Worm (Caenorhabditis elegans): ENCODE results near the gene hyls-1.

hyls-1 gene

ce11 chrV:7234726-7235125 is 2.5 kb upstream of the hyls-1 start, which contains the start of gene C05C8.5:
TSS of gene C05C8.5 (minus strand) at chrV:7234826.
- TF ChIP-seq ceh-34 (tag; optimal IDR thresholded peaks at IDR 0.05) (no peak), ceh-18 (tag; optimal IDR thresholded peaks at IDR 0.05) (no peak), hlh-13 (GFP tag; optimal IDR thresholded peaks at IDR 0.05) (no peak), ceh-2 (tag; optimal IDR thresholded peaks at IDR 0.05) (no peak), nhr-232 (tag; optimal IDR thresholded peaks at IDR 0.05) (no peak), npax-4 (tag; optimal IDR thresholded peaks at IDR 0.05) (no peak), elt-2 (tag; optimal IDR thresholded peaks at IDR 0.05) (no peak), tbx-7 (tag; optimal IDR thresholded peaks at IDR 0.05) (no peak), dmd-4 (tag; optimal IDR thresholded peaks at IDR 0.05; ENCODE audit: borderline replicate concordance) (no peak), ceh-9 (tag; optimal IDR thresholded peaks at IDR 0.05) (no peak), ceh-31 (tag; optimal IDR thresholded peaks at IDR 0.05) (no peak), fkh-10 (GFP tag; optimal IDR thresholded peaks at IDR 0.05) (no peak), sdc-2 (tag; optimal IDR thresholded peaks at IDR 0.05) (no peak), Y22D7AL.16 (tag; optimal IDR thresholded peaks at IDR 0.05) (no peak), hlh-15 (tag; optimal IDR thresholded peaks at IDR 0.05) (no peak), unc-42 (tag; optimal IDR thresholded peaks at IDR 0.05) (no peak), ztf-16 (tag; optimal IDR thresholded peaks at IDR 0.05) (no peak), dve-1 (tag; optimal IDR thresholded peaks at IDR 0.05) (no peak)

DNA sequence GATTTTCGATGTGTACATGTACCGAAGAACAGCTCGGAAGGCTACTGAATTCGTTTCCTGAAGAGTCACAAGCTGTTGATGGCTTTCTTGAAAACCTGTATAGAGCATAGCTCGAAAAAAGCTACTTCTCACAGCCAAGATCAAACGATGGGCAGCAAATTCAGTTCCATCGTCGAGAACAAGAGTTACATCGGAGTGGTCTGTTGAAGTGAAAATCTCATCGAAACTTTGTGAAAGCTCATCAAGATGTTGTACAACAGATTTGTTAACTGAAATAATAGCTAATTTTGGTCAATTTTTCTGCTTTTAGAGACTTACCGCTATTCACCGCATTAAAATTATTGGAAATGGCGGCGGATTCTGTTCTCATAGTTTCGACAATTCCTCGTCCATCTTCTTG is 487 bp upstream of the hyls-1 start:
- TF ChIP-seq nhr-11 (tag; optimal IDR thresholded peaks at IDR 0.05), result no peak
- TF ChIP-seq ama-1 (optimal IDR thresholded peaks at IDR 0.05), result no peak

DNA sequence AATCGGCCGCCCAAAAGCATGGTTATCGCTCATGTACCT is 268 bp upstream of the hyls-1 start, which contains the start of gene hpo-9:
Gene hpo-9 (minus strand): TSS at position 37 of the 39 bp plus-strand sequence.
- TF ChIP-seq F13H6.1 (tag; optimal IDR thresholded peaks at IDR 0.05) (no peak), dmd-4 (tag; optimal IDR thresholded peaks at IDR 0.05; ENCODE audit: borderline replicate concordance) (no peak), sox-2 (GFP tag; IDR thresholded peaks at IDR 0.05) (no peak), Y22D7AL.16 (tag; optimal IDR thresholded peaks at IDR 0.05) (no peak), unc-55 (GFP tag; optimal IDR thresholded peaks at IDR 0.05) (no peak), ceh-9 (tag; optimal IDR thresholded peaks at IDR 0.05) (no peak), ceh-19 (GFP tag; optimal IDR thresholded peaks at IDR 0.05) (no peak), hlh-13 (GFP tag; optimal IDR thresholded peaks at IDR 0.05) (no peak), unc-3 (GFP tag; conservative IDR thresholded peaks at IDR 0.05) (no peak), unc-3 (tag; optimal IDR thresholded peaks at IDR 0.05) (no peak), syd-9 (tag; optimal IDR thresholded peaks at IDR 0.05) (no peak), ztf-16 (tag; optimal IDR thresholded peaks at IDR 0.05) (no peak), ceh-45 (GFP tag; IDR thresholded peaks at IDR 0.05) (no peak), lim-6 (tag; optimal IDR thresholded peaks at IDR 0.05) (no peak), ceh-22 (tag; optimal IDR thresholded peaks at IDR 0.05) (no peak), ceh-48 (tag; optimal IDR thresholded peaks at IDR 0.05) (no peak), C38D4.7 (GFP tag; optimal IDR thresholded peaks at IDR 0.05) (no peak)

ce11 chrV:7239471-7239870 is 2.3 kb downstream of the hyls-1 start, which contains the start of gene C05C8.1:
TSS of gene C05C8.1 (plus strand) at chrV:7239771.
- TF ChIP-seq ttx-3 (tag; optimal IDR thresholded peaks at IDR 0.05) (no peak), hlh-6 (tag; optimal IDR thresholded peaks at IDR 0.05) (no peak), pha-4 (tag; optimal IDR thresholded peaks at IDR 0.05) (no peak), unc-3 (GFP tag; conservative IDR thresholded peaks at IDR 0.05) (no peak), unc-3 (tag; optimal IDR thresholded peaks at IDR 0.05) (no peak), C08G9.2 (tag; optimal IDR thresholded peaks at IDR 0.05) (no peak), sox-4 (tag; optimal IDR thresholded peaks at IDR 0.05) (no peak), gmeb-2 (tag; optimal IDR thresholded peaks at IDR 0.05) (no peak), rnt-1 (tag; optimal IDR thresholded peaks at IDR 0.05) (no peak), hlh-13 (GFP tag; optimal IDR thresholded peaks at IDR 0.05) (no peak), ceh-6 (GFP tag; optimal IDR thresholded peaks at IDR 0.05) (no peak), nfya-1 (tag; optimal IDR thresholded peaks at IDR 0.05) (no peak), pag-3 (tag; optimal IDR thresholded peaks at IDR 0.05; ENCODE audit: borderline replicate concordance) (no peak), nhr-232 (tag; optimal IDR thresholded peaks at IDR 0.05) (no peak), unc-55 (GFP tag; optimal IDR thresholded peaks at IDR 0.05) (no peak), pqm-1 (tag; optimal IDR thresholded peaks at IDR 0.05) (no peak), che-1 (tag; optimal IDR thresholded peaks at IDR 0.05) (no peak), pat-9 (tag; optimal IDR thresholded peaks at IDR 0.05) (no peak), ceh-22 (tag; optimal IDR thresholded peaks at IDR 0.05) (no peak), ceh-18 (tag; optimal IDR thresholded peaks at IDR 0.05) (no peak)
